Worm (Caenorhabditis elegans): ENCODE measurements around the gene B0361.14.

Gene B0361.14

DNA sequence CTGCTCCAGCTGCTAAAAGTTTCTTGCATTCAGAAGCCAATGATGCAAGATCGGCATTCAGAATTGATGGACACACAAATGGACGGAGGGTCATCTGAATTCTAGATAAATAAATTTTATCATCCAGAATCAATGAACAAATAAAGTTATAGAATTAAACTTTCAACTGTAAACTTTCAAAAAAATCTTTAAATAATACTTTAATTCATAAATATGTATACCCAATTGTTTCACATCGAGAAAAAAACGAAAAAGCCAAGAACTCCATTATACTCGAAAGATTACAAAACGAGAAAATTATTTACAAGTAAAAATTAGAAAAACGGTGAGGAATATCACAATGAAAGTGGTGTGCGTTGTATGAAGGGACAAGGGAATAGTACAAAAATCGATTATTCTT lies 47.7 kb upstream of the B0361.14 start, which contains the start of gene F08F8.7:
F08F8.7 (minus strand) TSS at position 101 of the 400 bp plus-strand sequence.
- no peak for TF ChIP-seq Y116A8C.19 (tag; optimal IDR thresholded peaks at IDR 0.05; ENCODE audit: borderline replicate concordance)
- TF ChIP-seq nhr-28 (tag; optimal IDR thresholded peaks at IDR 0.05) = no peak
- TF ChIP-seq nhr-11 (tag; optimal IDR thresholded peaks at IDR 0.05) = no peak
- no peak for TF ChIP-seq isw-1 (GFP tag; IDR thresholded peaks at IDR 0.05)

DNA sequence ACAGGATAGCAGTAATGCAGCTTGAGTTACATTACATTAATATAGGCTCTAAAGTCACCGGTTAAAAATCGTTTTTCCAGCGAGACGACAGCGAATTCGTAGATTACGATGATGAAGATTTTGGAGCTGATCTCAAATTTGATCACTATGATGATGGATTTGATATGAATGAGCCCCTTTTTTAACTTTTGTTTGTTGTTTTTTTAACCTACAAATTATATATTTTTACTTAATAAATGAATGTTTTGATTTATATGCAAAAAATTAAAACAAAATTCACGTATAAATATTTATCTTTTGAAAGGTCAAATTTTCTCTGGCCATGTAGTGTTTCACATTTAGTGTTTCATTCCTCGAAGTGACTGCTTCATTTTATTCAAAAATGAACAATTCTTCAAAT lies 44.1 kb upstream of the B0361.14 start, which contains the start of gene F08F8.6:
F08F8.6 (plus strand) TSS at position 301 of the 400 bp plus-strand sequence.
- TF ChIP-seq jun-1 (tag; optimal IDR thresholded peaks at IDR 0.05) = no peak
- no peak for TF ChIP-seq isw-1 (GFP tag; IDR thresholded peaks at IDR 0.05)
- no peak for TF ChIP-seq ets-5 (GFP tag; IDR thresholded peaks at IDR 0.05)
- no peak for TF ChIP-seq nhr-76 (tag; optimal IDR thresholded peaks at IDR 0.05)
- TF ChIP-seq elt-2 (tag; optimal IDR thresholded peaks at IDR 0.05) = no peak
- no peak for TF ChIP-seq mab-9 (GFP tag; IDR thresholded peaks at IDR 0.05)
- TF ChIP-seq dsc-1 (tag; optimal IDR thresholded peaks at IDR 0.05) = no peak
- no peak for TF ChIP-seq efl-1 (optimal IDR thresholded peaks at IDR 0.05)
- TF ChIP-seq efl-1 (GFP tag; optimal IDR thresholded peaks at IDR 0.05 in 1 of 2) = peak in 1 of 2 experiments; percentile 62

ce11 chrIII:7339138-7339537 lies 39.8 kb upstream of the B0361.14 start:
- TF ChIP-seq aly-2 (tag; optimal IDR thresholded peaks at IDR 0.05) = no peak
- TF ChIP-seq pax-3 (tag; optimal IDR thresholded peaks at IDR 0.05) = no peak
- TF ChIP-seq nhr-237 (tag; optimal IDR thresholded peaks at IDR 0.05) = no peak
- TF ChIP-seq mef-2 (tag; optimal IDR thresholded peaks at IDR 0.05) = no peak
- TF ChIP-seq nhr-71 (tag; optimal IDR thresholded peaks at IDR 0.05) = no peak
- TF ChIP-seq blmp-1 (tag; optimal IDR thresholded peaks at IDR 0.05) = no peak
- TF ChIP-seq dsc-1 (tag; optimal IDR thresholded peaks at IDR 0.05) = no peak
- TF ChIP-seq jun-1 (tag; optimal IDR thresholded peaks at IDR 0.05) = no peak
- no peak for TF ChIP-seq Y116A8C.19 (tag; optimal IDR thresholded peaks at IDR 0.05; ENCODE audit: borderline replicate concordance)
- no peak for TF ChIP-seq vab-15 (tag; optimal IDR thresholded peaks at IDR 0.05)
- TF ChIP-seq sup-37 (GFP tag; optimal IDR thresholded peaks at IDR 0.05) = no peak
- TF ChIP-seq mab-9 (GFP tag; IDR thresholded peaks at IDR 0.05) = no peak

ce11 chrIII:7338693-7339092 lies 39.4 kb upstream of the B0361.14 start, which contains the start of gene kap-1:
kap-1 (plus strand) TSS chrIII:7338835.
- peak; percentile 14 for TF ChIP-seq elt-2 (tag; optimal IDR thresholded peaks at IDR 0.05)
- TF ChIP-seq hlh-17 (GFP tag; optimal IDR thresholded peaks at IDR 0.05; ENCODE audit: borderline replicate concordance) = no peak
- TF ChIP-seq ama-1 (optimal IDR thresholded peaks at IDR 0.05) = peak; percentile 42
- TF ChIP-seq rnt-1 (tag; optimal IDR thresholded peaks at IDR 0.05) = peak; percentile 9
- no peak for TF ChIP-seq ceh-8 (GFP tag; optimal IDR thresholded peaks at IDR 0.05)
- no peak for TF ChIP-seq ztf-4 (tag; optimal IDR thresholded peaks at IDR 0.05)
- TF ChIP-seq efl-1 (optimal IDR thresholded peaks at IDR 0.05) = no peak
- peak in 1 of 2 experiments; percentile 86 for TF ChIP-seq efl-1 (GFP tag; optimal IDR thresholded peaks at IDR 0.05 in 1 of 2)
- no peak for TF ChIP-seq lin-35 (GFP tag; optimal IDR thresholded peaks at IDR 0.05)
- peak in 1 of 2 experiments; percentile 12 for TF ChIP-seq lsy-2 (tag; optimal IDR thresholded peaks at IDR 0.05)
- no peak for TF ChIP-seq lir-3 (tag; optimal IDR thresholded peaks at IDR 0.05; ENCODE audit: poor library complexity)

- TF ChIP-seq nhr-84 (tag; optimal IDR thresholded peaks at IDR 0.05) (no peak), grh-1 (GFP tag; IDR thresholded peaks at IDR 0.05) (peak; percentile 41; the same call in 1 of the 2 replicates)
Observed at ce11 chrIII:7338009-7338408, 38.7 kb upstream of the B0361.14 start.

DNA sequence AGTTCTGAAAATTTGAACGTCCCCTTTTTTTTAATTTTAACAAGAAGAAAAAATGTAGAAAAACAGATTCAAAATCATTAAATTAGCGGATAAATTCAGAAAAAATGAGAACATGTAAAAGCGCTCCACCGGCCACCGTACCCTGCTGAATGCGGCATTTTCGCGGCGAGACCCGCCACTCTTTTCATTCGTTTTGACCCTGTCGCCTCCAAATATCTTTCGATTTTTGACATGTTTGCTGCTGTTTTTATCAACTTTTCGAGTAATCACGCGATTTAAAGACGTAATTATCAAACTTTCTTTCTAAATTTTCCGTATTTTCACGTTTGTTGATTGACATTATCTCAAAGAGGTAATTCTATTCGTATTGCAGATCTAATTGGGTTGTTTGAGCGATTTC lies 36.9 kb upstream of the B0361.14 start, which contains the start of gene gsp-2:
gsp-2 (plus strand) TSS at position 374 of the 400 bp plus-strand sequence.
- TF ChIP-seq lin-14 (GFP tag; optimal IDR thresholded peaks at IDR 0.05) = peak; percentile 85
- TF ChIP-seq rnt-1 (tag; optimal IDR thresholded peaks at IDR 0.05) = peak; percentile 56
- TF ChIP-seq aly-2 (tag; optimal IDR thresholded peaks at IDR 0.05) = no peak
- TF ChIP-seq elt-2 (tag; optimal IDR thresholded peaks at IDR 0.05) = no peak
- peak; percentile 78 for TF ChIP-seq blmp-1 (tag; optimal IDR thresholded peaks at IDR 0.05)
- peak; percentile 81 for TF ChIP-seq nhr-19 (GFP tag; conservative IDR thresholded peaks at IDR 0.05)
- peak; percentile 94 to 98 for TF ChIP-seq lsy-2 (tag; optimal IDR thresholded peaks at IDR 0.05)
- TF ChIP-seq zag-1 (tag; optimal IDR thresholded peaks at IDR 0.05) = no peak
- no peak for TF ChIP-seq C04F5.9 (tag; optimal IDR thresholded peaks at IDR 0.05)
- TF ChIP-seq lin-15B (tag; optimal IDR thresholded peaks at IDR 0.05) = peak; percentile 92
- peak; percentile 57 for TF ChIP-seq nhr-77 (tag; optimal IDR thresholded peaks at IDR 0.05)
- TF ChIP-seq mep-1 (tag; optimal IDR thresholded peaks at IDR 0.05) = peak; percentile 65
- peak; percentile 57 for TF ChIP-seq pax-3 (tag; optimal IDR thresholded peaks at IDR 0.05)
- peak; percentile 46 for TF ChIP-seq jun-1 (tag; optimal IDR thresholded peaks at IDR 0.05)
- peak; percentile 66 to 74 (median 70) for TF ChIP-seq dpl-1 (GFP tag; optimal IDR thresholded peaks at IDR 0.05)
- TF ChIP-seq pag-3 (tag; optimal IDR thresholded peaks at IDR 0.05; ENCODE audit: borderline replicate concordance, insufficient read depth) = no peak
- TF ChIP-seq xbp-1 (tag; optimal IDR thresholded peaks at IDR 0.05) = peak; percentile 63
- peak; percentile 81 for TF ChIP-seq unc-130 (tag; optimal IDR thresholded peaks at IDR 0.05)
- TF ChIP-seq fkh-8 (tag; optimal IDR thresholded peaks at IDR 0.05) = peak; percentile 77
- TF ChIP-seq isw-1 (GFP tag; IDR thresholded peaks at IDR 0.05) = peak; percentile 73

All from whole organism, L1 larva.